Worm (Caenorhabditis elegans) whole organism, late embryonic: ENCODE results near the gene math-28.

Experiments used
- ama-1 ChIP-seq: fragments of 150-350 bp; optimal IDR thresholded peaks from 2 replicates; lab custom pipeline; 2014
- ceh-34 ChIP-seq: sonication (generic microtip); optimal IDR thresholded peaks from 2 replicates; lab custom pipeline; 2016; ENCODE audit warnings: mild to moderate bottlenecking, missing genetic modification characterization, missing compliant biosample characterization
- pat-9 ChIP-seq: fragments of 200-800 bp; sonication (Bioruptor generic); optimal IDR thresholded peaks from 2 replicates; lab custom pipeline; 2018; ENCODE audit warnings: mild to moderate bottlenecking, missing genetic modification characterization, moderate library complexity, missing compliant biosample characterization

ce11 chrII:1756582-1756981 lies 6.6 kb upstream of the math-28 start, which contains the start of gene fbxb-53:
- no peak for TF ChIP-seq ceh-34 (tag; lab: Kevin White, UChicago)
- no peak for TF ChIP-seq ama-1 (lab: Kevin White, UChicago)
- no peak for TF ChIP-seq pat-9
